Worm (Caenorhabditis elegans) whole organism, L1 larva: ENCODE results near the gene ptr-4.

Experiments
- aly-2 ChIP-seq: fragments of 150-350 bp; optimal IDR thresholded peaks from 2 replicates; lab custom pipeline; 2014; ENCODE audit warnings: missing biosample characterization, missing genetic modification characterization
- zag-1 ChIP-seq: fragments of 150-350 bp; optimal IDR thresholded peaks from 2 replicates; lab custom pipeline; 2014; ENCODE audit warnings: missing biosample characterization, missing genetic modification characterization

DNA sequence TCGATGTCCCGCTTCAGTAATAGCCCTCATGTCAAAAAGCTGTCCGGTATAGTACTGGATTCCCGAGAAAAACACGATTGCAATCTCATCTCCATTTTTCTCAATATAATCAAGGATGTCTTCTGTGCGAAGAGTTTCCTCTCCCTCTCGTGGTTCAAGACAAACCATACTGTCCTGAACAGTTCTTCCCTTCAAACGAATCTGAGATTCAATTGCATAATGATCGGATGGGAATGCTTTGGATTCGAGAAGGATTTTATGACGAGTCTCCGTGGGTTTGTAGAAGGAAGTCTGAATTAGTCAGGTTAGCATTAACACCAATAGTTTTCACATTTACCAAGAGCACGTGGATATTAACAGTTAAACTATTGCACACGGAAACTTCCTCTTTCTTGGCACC is 42.2 kb upstream of the ptr-4 start:
- TF ChIP-seq zag-1 (no peak), aly-2 (tag; lab: Kevin White, UChicago) (no peak)
